Worm (Caenorhabditis elegans) whole organism, late embryonic: ENCODE measurements around the gene H41C03.2.

Experiments
- C08G9.2 ChIP-seq: sonication (generic microtip); optimal IDR thresholded peaks from 2 replicates; lab custom pipeline; 2016; ENCODE audit warnings: mild to moderate bottlenecking, missing genetic modification characterization, moderate library complexity, missing compliant biosample characterization
- F13H6.1 ChIP-seq: sonication (generic microtip); optimal IDR thresholded peaks from 2 replicates; lab custom pipeline; 2016; ENCODE audit warnings: missing genetic modification characterization, missing compliant biosample characterization
- T23F11.4 ChIP-seq: fragments of 200-800 bp; sonication (Bioruptor generic); optimal IDR thresholded peaks from 2 replicates; lab custom pipeline; 2018; ENCODE audit warnings: mild to moderate bottlenecking, missing genetic modification characterization, missing compliant biosample characterization
- ahr-1 ChIP-seq: sonication (generic microtip); optimal IDR thresholded peaks from 2 replicates; lab custom pipeline; 2016; ENCODE audit warnings: missing genetic modification characterization, missing compliant biosample characterization
- elt-2 ChIP-seq: sonication (generic microtip); optimal IDR thresholded peaks from 2 replicates; lab custom pipeline; 2016; ENCODE audit warnings: missing genetic modification reagents, missing genetic modification characterization, missing compliant biosample characterization
- ets-4 ChIP-seq: sonication (generic microtip); optimal IDR thresholded peaks from 2 replicates; lab custom pipeline; 2016; ENCODE audit warnings: missing genetic modification characterization, missing compliant biosample characterization
- npax-4 ChIP-seq: sonication (generic microtip); optimal IDR thresholded peaks from 2 replicates; lab custom pipeline; 2016; ENCODE audit warnings: missing genetic modification characterization, missing compliant biosample characterization
- odd-2 ChIP-seq: sonication (generic microtip); optimal IDR thresholded peaks from 2 replicates; lab custom pipeline; 2017; ENCODE audit warnings: antibody characterized with exemption, mild to moderate bottlenecking, missing genetic modification characterization, missing compliant biosample characterization
- rnt-1 ChIP-seq: sonication (generic microtip); optimal IDR thresholded peaks from 2 replicates; lab custom pipeline; 2016; ENCODE audit warnings: missing genetic modification characterization, missing compliant biosample characterization
- tbx-7 ChIP-seq: sonication (generic microtip); optimal IDR thresholded peaks from 2 replicates; lab custom pipeline; 2016; ENCODE audit warnings: missing genotype, missing genetic modification characterization, missing compliant biosample characterization
- unc-3 ChIP-seq, 2 experiments: fragments of 200-800 bp in 1 of 2; sonication (Bioruptor generic) in 1 of 2; sonication (generic microtip) in 1 of 2; conservative IDR thresholded peaks in 1 of 2; optimal IDR thresholded peaks in 1 of 2; 2 replicates each; pipeline versions ENCODE4 v1.3.6 to Lab custom; 2016 to 2022; ENCODE audit warnings: missing compliant biosample characterization in 2 of 2, missing genetic modification characterization in 2 of 2, missing genetic modification reagents in 1 of 2

- TF ChIP-seq tbx-7 (tag; lab: Kevin White, UChicago) (no peak), odd-2 (no peak), C08G9.2 (tag; lab: Kevin White, UChicago) (no peak), F13H6.1 (no peak), elt-2 (tag; lab: Kevin White, UChicago) (no peak), rnt-1 (tag; lab: Kevin White, UChicago) (no peak), unc-3 (GFP tag; conservative IDR thresholded peaks at IDR 0.05; lab: Robert Waterston, UW) (no peak), unc-3 (tag; optimal IDR thresholded peaks at IDR 0.05; lab: Kevin White, UChicago) (no peak), T23F11.4 (GFP tag; lab: Kevin White, UChicago) (no peak), ahr-1 (no peak), npax-4 (tag; lab: Kevin White, UChicago) (no peak), ets-4 (tag; lab: Kevin White, UChicago) (no peak)
These were observed 37.7 kb upstream of the H41C03.2 start for ce11 chrII:5889417-5890139.
